Fruit fly (Drosophila melanogaster) whole organism, embryonic: ENCODE results near the gene CG6738.

ENCODE experiments used
- Abd-B ChIP-seq: fragments of 200-800 bp; sonication (Bioruptor generic); optimal IDR thresholded peaks from 2 replicates; lab custom pipeline; 2018; ENCODE audit warnings: missing biosample characterization, mild to moderate bottlenecking, missing genetic modification characterization, moderate library complexity
- BtbVII ChIP-seq: fragments of 200-800 bp; sonication (Bioruptor generic); optimal IDR thresholded peaks from 3 replicates; lab custom pipeline; 2017; ENCODE audit warnings: missing biosample characterization, mild to moderate bottlenecking, missing genetic modification characterization
- CG11695 ChIP-seq: fragments of 200-800 bp; sonication (Bioruptor generic); IDR thresholded peaks from 3 replicates; pipeline ENCODE4 v1.3.6; 2022; ENCODE audit warnings: missing biosample characterization, missing genetic modification characterization
- CG12236 ChIP-seq: fragments of 200-800 bp; sonication (Bioruptor generic); optimal IDR thresholded peaks from 2 replicates; lab custom pipeline; 2016; ENCODE audit warnings: missing biosample characterization, missing genetic modification characterization
- CG1233 ChIP-seq: fragments of 200-800 bp; sonication (Bioruptor generic); optimal IDR thresholded peaks from 4 replicates; lab custom pipeline; 2018; ENCODE audit warnings: missing biosample characterization, mild to moderate bottlenecking, missing genetic modification characterization
- CG1529 ChIP-seq: fragments of 200-800 bp; sonication (Bioruptor generic); optimal IDR thresholded peaks from 3 replicates; lab custom pipeline; 2018; ENCODE audit warnings: missing biosample characterization, missing genetic modification characterization
- CG15479 ChIP-seq: fragments of 200-800 bp; sonication (Bioruptor generic); optimal IDR thresholded peaks from 3 replicates; lab custom pipeline; 2019; ENCODE audit warnings: missing biosample characterization, mild to moderate bottlenecking, missing genetic modification characterization, moderate library complexity
- CG17328 ChIP-seq: fragments of 200-800 bp; sonication (Bioruptor generic); IDR thresholded peaks from 2 replicates; pipeline ENCODE4 v1.3.6; 2022; ENCODE audit warnings: missing biosample characterization, missing genetic modification characterization
- CG17361 ChIP-seq: fragments of 200-800 bp; sonication (Bioruptor generic); IDR thresholded peaks from 3 replicates; pipeline ENCODE4 v1.3.6; 2022; ENCODE audit warnings: missing biosample characterization, missing genetic modification characterization
- CG18262 ChIP-seq: fragments of 200-800 bp; optimal IDR thresholded peaks from 3 replicates; lab custom pipeline; 2019; ENCODE audit warnings: missing biosample characterization, mild to moderate bottlenecking, missing genetic modification characterization, moderate library complexity
- CG1832 ChIP-seq: fragments of 200-800 bp; sonication (Bioruptor generic); optimal IDR thresholded peaks from 2 replicates; lab custom pipeline; 2017; ENCODE audit warnings: missing biosample characterization, mild to moderate bottlenecking, missing genetic modification characterization, inconsistent platforms
- CG18476 ChIP-seq: fragments of 200-800 bp; sonication (Bioruptor generic); optimal IDR thresholded peaks from 2 replicates; lab custom pipeline; 2016; ENCODE audit warnings: missing biosample characterization, mild to moderate bottlenecking, missing genetic modification characterization
- CG2202 ChIP-seq: fragments of 200-800 bp; sonication (Bioruptor generic); optimal IDR thresholded peaks from 2 replicates; lab custom pipeline; 2018; ENCODE audit warnings: missing biosample characterization, mild to moderate bottlenecking, missing genetic modification characterization
- CG30020 ChIP-seq: fragments of 200-800 bp; optimal IDR thresholded peaks from 2 replicates; lab custom pipeline; 2019; ENCODE audit warnings: missing biosample characterization, mild to moderate bottlenecking, missing genetic modification characterization, moderate library complexity
- CG31224 ChIP-seq: fragments of 200-800 bp; sonication (Bioruptor generic); IDR thresholded peaks from 2 replicates; pipeline ENCODE4 v1.3.6; 2022; ENCODE audit warnings: missing biosample characterization, missing genetic modification characterization
- CG4282 ChIP-seq: fragments of 200-800 bp; sonication (Bioruptor generic); optimal IDR thresholded peaks from 2 replicates; lab custom pipeline; 2016; ENCODE audit warnings: missing biosample characterization, missing genetic modification characterization
- CG4617 ChIP-seq: fragments of 200-800 bp; sonication (Bioruptor generic); optimal IDR thresholded peaks from 3 replicates; lab custom pipeline; 2016; ENCODE audit warnings: missing biosample characterization, missing genetic modification characterization, borderline replicate concordance
- CG4730 ChIP-seq: fragments of 200-800 bp; sonication (Bioruptor generic); IDR thresholded peaks from 2 replicates; pipeline ENCODE4 v1.3.6; 2022; ENCODE audit warnings: missing biosample characterization, missing genetic modification characterization
- CG4820 ChIP-seq: fragments of 200-800 bp; sonication (Bioruptor generic); optimal IDR thresholded peaks from 3 replicates; lab custom pipeline; 2016; ENCODE audit warnings: missing biosample characterization, missing genetic modification characterization
- CG6813 ChIP-seq: fragments of 200-800 bp; sonication (Bioruptor generic); optimal IDR thresholded peaks from 2 replicates; lab custom pipeline; 2017; ENCODE audit warnings: missing biosample characterization, missing genetic modification characterization, mild to moderate bottlenecking, moderate library complexity, missing genetic modification reagents
- CG7271 ChIP-seq: fragments of 200-800 bp; sonication (Bioruptor generic); optimal IDR thresholded peaks from 2 replicates; lab custom pipeline; 2018; ENCODE audit warnings: missing biosample characterization, mild to moderate bottlenecking, missing genetic modification characterization, moderate library complexity
- CG8944 ChIP-seq: fragments of 200-800 bp; sonication (Bioruptor generic); optimal IDR thresholded peaks from 3 replicates; lab custom pipeline; 2016; ENCODE audit warnings: missing biosample characterization, missing genetic modification characterization
- CG9932 ChIP-seq: fragments of 200-800 bp; sonication (Bioruptor generic); IDR thresholded peaks from 2 replicates; pipeline ENCODE4 v1.3.6; 2022; ENCODE audit warnings: missing biosample characterization, missing genetic modification characterization
- Deaf1 ChIP-seq: fragments of 200-800 bp; optimal IDR thresholded peaks from 3 replicates; lab custom pipeline; 2019; ENCODE audit warnings: missing biosample characterization, mild to moderate bottlenecking, missing genetic modification characterization, moderate library complexity
- Dp ChIP-seq: fragments of 200-800 bp; sonication (Bioruptor generic); optimal IDR thresholded peaks from 2 replicates; lab custom pipeline; 2018; ENCODE audit warnings: missing biosample characterization, mild to moderate bottlenecking, missing genetic modification characterization, moderate library complexity
- Gug ChIP-seq: fragments of 200-800 bp; sonication (Bioruptor generic); IDR thresholded peaks from 4 replicates; pipeline ENCODE4 v1.3.6; 2022; ENCODE audit warnings: missing biosample characterization, missing genetic modification characterization
- HmgZ ChIP-seq: fragments of 200-800 bp; sonication (Bioruptor generic); optimal IDR thresholded peaks from 2 replicates; lab custom pipeline; 2018; ENCODE audit warnings: missing biosample characterization, mild to moderate bottlenecking, missing genetic modification characterization
- Nf-YA ChIP-seq: fragments of 200-800 bp; sonication (Bioruptor generic); IDR thresholded peaks from 2 replicates; pipeline ENCODE4 v1.3.6; 2022; ENCODE audit warnings: missing biosample characterization, missing genetic modification characterization
- Spps ChIP-seq: fragments of 200-800 bp; sonication (Bioruptor generic); optimal IDR thresholded peaks from 2 replicates; lab custom pipeline; 2018; ENCODE audit warnings: missing biosample characterization, mild to moderate bottlenecking, missing genetic modification characterization
- Ssrp ChIP-seq: fragments of 200-800 bp; sonication (Bioruptor generic); optimal IDR thresholded peaks from 2 replicates; lab custom pipeline; 2018; ENCODE audit warnings: missing biosample characterization, mild to moderate bottlenecking, missing genetic modification characterization, moderate library complexity
- ase ChIP-seq: fragments of 200-800 bp; sonication (Bioruptor generic); IDR thresholded peaks from 3 replicates; pipeline ENCODE4 v1.3.6; 2022; ENCODE audit warnings: missing biosample characterization, missing genetic modification characterization
- fd102C ChIP-seq: fragments of 200-800 bp; sonication (Bioruptor generic); optimal IDR thresholded peaks from 2 replicates; lab custom pipeline; 2018; ENCODE audit warnings: missing biosample characterization, mild to moderate bottlenecking, missing genetic modification characterization, moderate library complexity
- fd3F ChIP-seq: fragments of 200-800 bp; sonication (Bioruptor generic); optimal IDR thresholded peaks from 2 replicates; lab custom pipeline; 2018; ENCODE audit warnings: missing biosample characterization, mild to moderate bottlenecking, missing genetic modification characterization, moderate library complexity
- gcm ChIP-seq: fragments of 200-800 bp; sonication (Bioruptor generic); optimal IDR thresholded peaks from 2 replicates; lab custom pipeline; 2019; ENCODE audit warnings: missing biosample characterization, mild to moderate bottlenecking, missing genetic modification characterization, moderate library complexity
- gfzf ChIP-seq: fragments of 200-800 bp; sonication (Bioruptor generic); optimal IDR thresholded peaks from 2 replicates; lab custom pipeline; 2016; ENCODE audit warnings: missing biosample characterization, mild to moderate bottlenecking, missing genetic modification characterization, moderate library complexity
- inv ChIP-seq: fragments of 200-800 bp; sonication (Bioruptor generic); IDR thresholded peaks from 2 replicates; pipeline ENCODE4 v1.3.6; 2022; ENCODE audit warnings: missing biosample characterization, missing genetic modification characterization; ENCODE audit not compliant: partially characterized antibody
- lmd ChIP-seq: fragments of 200-800 bp; sonication (Bioruptor generic); IDR thresholded peaks from 2 replicates; pipeline ENCODE4 v1.3.6; 2022; ENCODE audit warnings: missing biosample characterization, missing genetic modification characterization
- lov ChIP-seq, 2 experiments: fragments of 200-800 bp in 1 of 2; fragments of >200 bp in 1 of 2; sonication (Bioruptor generic) in 1 of 2; IDR thresholded peaks in 1 of 2; optimal IDR thresholded peaks in 1 of 2; 2 replicates in 1 of 2; 3 replicates in 1 of 2; pipeline versions ENCODE4 v1.3.6 to Lab custom; 2017 to 2022; ENCODE audit warnings: missing biosample characterization in 1 of 2, missing genetic modification characterization in 1 of 2
- nerfin-2 ChIP-seq: fragments of 200-800 bp; sonication (Bioruptor generic); IDR thresholded peaks from 2 replicates; pipeline ENCODE4 v1.3.6; 2022; ENCODE audit warnings: missing biosample characterization, missing genetic modification characterization; ENCODE audit not compliant: partially characterized antibody
- org-1 ChIP-seq: fragments of 200-800 bp; sonication (Bioruptor generic); optimal IDR thresholded peaks from 2 replicates; lab custom pipeline; 2017; ENCODE audit warnings: missing biosample characterization, missing genetic modification characterization
- pita ChIP-seq: fragments of 200-800 bp; sonication (Bioruptor generic); optimal IDR thresholded peaks from 2 replicates; lab custom pipeline; 2017; ENCODE audit warnings: missing biosample characterization, mild to moderate bottlenecking, missing genetic modification characterization
- ro ChIP-seq: fragments of 200-800 bp; sonication (Bioruptor generic); IDR thresholded peaks from 2 replicates; pipeline ENCODE4 v1.3.6; 2022; ENCODE audit warnings: missing biosample characterization, missing genetic modification characterization
- row ChIP-seq: fragments of 200-800 bp; sonication (Bioruptor generic); IDR thresholded peaks from 3 replicates; pipeline ENCODE4 v1.3.6; 2022; ENCODE audit warnings: missing biosample characterization, missing genetic modification characterization
- seq ChIP-seq: fragments of 200-800 bp; sonication (Bioruptor generic); IDR thresholded peaks from 2 replicates; pipeline ENCODE4 v1.3.6; 2022; ENCODE audit warnings: missing biosample characterization, missing genetic modification characterization
- shn ChIP-seq: fragments of 200-800 bp; sonication (Bioruptor generic); optimal IDR thresholded peaks from 3 replicates; lab custom pipeline; 2016; ENCODE audit warnings: missing biosample characterization, missing genetic modification characterization
- slp2 ChIP-seq: fragments of 200-800 bp; sonication (Bioruptor generic); optimal IDR thresholded peaks from 2 replicates; lab custom pipeline; 2016; ENCODE audit warnings: missing biosample characterization, missing genetic modification characterization
- sr ChIP-seq: fragments of 200-800 bp; sonication (Bioruptor generic); IDR thresholded peaks from 3 replicates; pipeline ENCODE4 v1.3.6; 2022; ENCODE audit warnings: missing biosample characterization, missing genetic modification characterization
- stc ChIP-seq: fragments of 200-800 bp; sonication (Bioruptor generic); IDR thresholded peaks from 2 replicates; pipeline ENCODE4 v1.3.6; 2022; ENCODE audit warnings: missing biosample characterization, missing genetic modification characterization
- wek ChIP-seq: fragments of 200-800 bp; sonication (Bioruptor generic); optimal IDR thresholded peaks from 3 replicates; lab custom pipeline; 2018; ENCODE audit warnings: missing biosample characterization, mild to moderate bottlenecking, missing genetic modification characterization, moderate library complexity
- yki ChIP-seq: fragments of >200 bp; optimal IDR thresholded peaks from 3 replicates; lab custom pipeline; 2018
- zfh1 ChIP-seq: fragments of 200-800 bp; sonication (Bioruptor generic); IDR thresholded peaks from 3 replicates; pipeline ENCODE4 v1.3.6; 2022; ENCODE audit warnings: missing biosample characterization, missing genetic modification characterization

Gene CG6738

dm6 chr3R:23133301-23133828 lies 34.0 kb downstream of the CG6738 start:
- TF ChIP-seq gfzf (GFP tag; lab: Kevin White, UChicago) (no peak), CG9932 (GFP tag; lab: Robert Waterston, UW) (no peak), seq (GFP tag; lab: Robert Waterston, UW) (no peak), slp2 (GFP tag; lab: Kevin White, UChicago) (no peak), BtbVII (GFP tag; lab: Kevin White, UChicago) (no peak), wek (GFP tag; lab: Kevin White, UChicago) (no peak), org-1 (GFP tag; lab: Kevin White, UChicago) (no peak), CG6813 (GFP tag; lab: Kevin White, UChicago) (peak; percentile 40), CG8944 (GFP tag; lab: Kevin White, UChicago) (no peak), CG31224 (GFP tag; lab: Robert Waterston, UW) (no peak), stc (GFP tag; lab: Robert Waterston, UW) (no peak), nerfin-2 (GFP tag; lab: Robert Waterston, UW) (no peak), row (GFP tag; lab: Robert Waterston, UW) (0 out of 3 replicates have a peak, but pooled peaks have one; percentile 33), fd102C (GFP tag; lab: Kevin White, UChicago) (peak; percentile 85), CG4282 (GFP tag; lab: Kevin White, UChicago) (no peak), shn (GFP tag; lab: Kevin White, UChicago) (no peak), Dp (no peak), ro (GFP tag; lab: Robert Waterston, UW) (no peak), CG4617 (GFP tag; lab: Kevin White, UChicago) (no peak), CG1832 (GFP tag; lab: Kevin White, UChicago) (peak; percentile 54), sr (GFP tag; lab: Robert Waterston, UW) (no peak), inv (GFP tag; lab: Robert Waterston, UW) (no peak), Ssrp (tag; lab: Kevin White, UChicago) (no peak), pita (GFP tag; lab: Kevin White, UChicago) (no peak), CG1233 (peak; percentile 25), Deaf1 (peak; percentile 3), CG30020 (tag; lab: Kevin White, UChicago) (no peak), lmd (peak; percentile 29; the same call in 1 of the 2 replicates), Gug (GFP tag; lab: Robert Waterston, UW) (no peak), CG1529 (GFP tag; lab: Kevin White, UChicago) (no peak), CG11695 (GFP tag; lab: Robert Waterston, UW) (peak; percentile 53; the same call in 1 of the 3 replicates), CG2202 (tag; lab: Kevin White, UChicago) (no peak), Nf-YA (GFP tag; lab: Robert Waterston, UW) (no peak), CG18476 (GFP tag; lab: Kevin White, UChicago) (no peak), CG17361 (0 out of 3 replicates have a peak, but pooled peaks have one; percentile 40), lov (optimal IDR thresholded peaks at IDR 0.05; lab: Kevin White, UChicago) (no peak), lov (GFP tag; IDR thresholded peaks at IDR 0.05; lab: Robert Waterston, UW) (no peak), ase (no peak), CG15479 (peak; percentile 31), CG17328 (0 out of 2 replicates have a peak, but pooled peaks have one; percentile 29), CG18262 (tag; lab: Kevin White, UChicago) (peak; percentile 51), HmgZ (tag; lab: Kevin White, UChicago) (no peak), yki (no peak), zfh1 (peak; percentile 34; the same call in 1 of the 3 replicates), CG12236 (GFP tag; lab: Kevin White, UChicago) (no peak), Abd-B (no peak), gcm (GFP tag; lab: Kevin White, UChicago) (peak; percentile 56), CG4820 (GFP tag; lab: Kevin White, UChicago) (no peak), fd3F (GFP tag; lab: Kevin White, UChicago) (no peak), CG4730 (GFP tag; lab: Robert Waterston, UW) (no peak), Spps (no peak), CG7271 (tag; lab: Kevin White, UChicago) (peak; percentile 65)
